Worm (Caenorhabditis elegans): ENCODE results near the gene C56A3.8.

C56A3.8 gene

ce11 chrV:13565197-13565596 is 5.1 kb downstream of the C56A3.8 start (continued):
- TF ChIP-seq rnt-1 (tag; optimal IDR thresholded peaks at IDR 0.05): peak; percentile 90
- no peak for TF ChIP-seq nhr-12 (tag; optimal IDR thresholded peaks at IDR 0.05)
- TF ChIP-seq nhr-19 (GFP tag; conservative IDR thresholded peaks at IDR 0.05): peak; percentile 94
- TF ChIP-seq nhr-85 (tag): peak; percentile 96
- peak; percentile 42 for TF ChIP-seq nhr-11 (tag; optimal IDR thresholded peaks at IDR 0.05)
- TF ChIP-seq egl-27 (tag; optimal IDR thresholded peaks at IDR 0.05): no peak
- peak; percentile 90 for TF ChIP-seq swsn-7 (tag; optimal IDR thresholded peaks at IDR 0.05)
- TF ChIP-seq aha-1 (tag; optimal IDR thresholded peaks at IDR 0.05): peak; percentile 36
- TF ChIP-seq ama-1 (optimal IDR thresholded peaks at IDR 0.05): peak; percentile 69
- peak; percentile 97 for TF ChIP-seq nhr-71 (tag; optimal IDR thresholded peaks at IDR 0.05)
- peak; percentile 7 for TF ChIP-seq lin-39 (tag; optimal IDR thresholded peaks at IDR 0.05)
- no peak for TF ChIP-seq ceh-63 (GFP tag; optimal IDR thresholded peaks at IDR 0.05)
- peak; percentile 85 to 91 for TF ChIP-seq lin-35 (GFP tag; optimal IDR thresholded peaks at IDR 0.05)
- TF ChIP-seq fkh-8 (tag; optimal IDR thresholded peaks at IDR 0.05): peak; percentile 77
- no peak for TF ChIP-seq unc-30 (tag; optimal IDR thresholded peaks at IDR 0.05)
- TF ChIP-seq grh-1 (GFP tag; IDR thresholded peaks at IDR 0.05): peak; percentile 84
- no peak for TF ChIP-seq efl-3 (GFP tag; optimal IDR thresholded peaks at IDR 0.05)
- no peak for TF ChIP-seq pqm-1 (tag; optimal IDR thresholded peaks at IDR 0.05)
- peak; percentile 41 to 80 (median 69) for TF ChIP-seq ceh-82 (tag; optimal IDR thresholded peaks at IDR 0.05)
- peak; percentile 37; the same call in 1 of the 2 replicates for TF ChIP-seq unc-98 (GFP tag; IDR thresholded peaks at IDR 0.05)
- TF ChIP-seq fkh-10 (GFP tag; optimal IDR thresholded peaks at IDR 0.05): peak; percentile 24
- TF ChIP-seq jun-1 (tag; optimal IDR thresholded peaks at IDR 0.05): peak; percentile 76
- peak; percentile 93 for TF ChIP-seq tbx-2 (tag; optimal IDR thresholded peaks at IDR 0.05)
- peak; percentile 71 for TF ChIP-seq ztf-4 (tag; optimal IDR thresholded peaks at IDR 0.05)
- TF ChIP-seq C04F5.9 (tag; optimal IDR thresholded peaks at IDR 0.05): peak; percentile 66
- peak; percentile 86 for TF ChIP-seq lin-15B (tag; optimal IDR thresholded peaks at IDR 0.05)
- TF ChIP-seq mdl-1 (tag; optimal IDR thresholded peaks at IDR 0.05): peak in 1 of 2 experiments; percentile 89
- TF ChIP-seq ceh-90 (tag; optimal IDR thresholded peaks at IDR 0.05): peak; percentile 50
- TF ChIP-seq lin-13 (GFP tag; optimal IDR thresholded peaks at IDR 0.05): peak; percentile 81
- peak; percentile 86 to 92 for TF ChIP-seq lsy-2 (tag; optimal IDR thresholded peaks at IDR 0.05)
- peak; percentile 90 for TF ChIP-seq nhr-47 (tag; optimal IDR thresholded peaks at IDR 0.05)
- TF ChIP-seq mef-2 (tag; optimal IDR thresholded peaks at IDR 0.05): no peak
- TF ChIP-seq C16A3.4 (tag; optimal IDR thresholded peaks at IDR 0.05): peak; percentile 95
- TF ChIP-seq ztf-11 (tag; optimal IDR thresholded peaks at IDR 0.05): peak in 1 of 2 experiments; percentile 2
- TF ChIP-seq fos-1 (tag; optimal IDR thresholded peaks at IDR 0.05): peak; percentile 88
- TF ChIP-seq egl-13 (tag; optimal IDR thresholded peaks at IDR 0.05): peak; percentile 69
- TF ChIP-seq sup-37 (GFP tag; optimal IDR thresholded peaks at IDR 0.05): peak; percentile 59
- peak; percentile 92 for TF ChIP-seq elt-2 (tag; optimal IDR thresholded peaks at IDR 0.05)
- TF ChIP-seq Y116A8C.19 (tag; optimal IDR thresholded peaks at IDR 0.05; ENCODE audit: borderline replicate concordance): no peak
- peak; percentile 67 for TF ChIP-seq aly-2 (tag; optimal IDR thresholded peaks at IDR 0.05)
- peak; percentile 92 for TF ChIP-seq nhr-90 (tag; optimal IDR thresholded peaks at IDR 0.05; ENCODE audit: poor library complexity)
- no peak for TF ChIP-seq hlh-17 (GFP tag; optimal IDR thresholded peaks at IDR 0.05; ENCODE audit: borderline replicate concordance)
- peak; percentile 93 for TF ChIP-seq mep-1 (tag; optimal IDR thresholded peaks at IDR 0.05)
- peak; percentile 70 to 92 (median 83) for TF ChIP-seq dpl-1 (GFP tag; optimal IDR thresholded peaks at IDR 0.05)
- peak; percentile 63 for TF ChIP-seq mab-9 (GFP tag; IDR thresholded peaks at IDR 0.05)
- peak; percentile 56 for TF ChIP-seq skn-1 (tag; optimal IDR thresholded peaks at IDR 0.05)
- TF ChIP-seq zag-1 (tag; optimal IDR thresholded peaks at IDR 0.05): no peak

All from whole organism, L1 larva.